Worm (Caenorhabditis elegans): ENCODE measurements around the gene F59D12.2.

The F59D12.2 gene

ce11 chrX:15630790-15631204, 44.7 kb downstream of the F59D12.2 start (continued):
- TF ChIP-seq lsy-2 (tag; optimal IDR thresholded peaks at IDR 0.05) (peak in 1 of 2 experiments; percentile 45), mep-1 (tag; optimal IDR thresholded peaks at IDR 0.05) (peak; percentile 62), nhr-42 (GFP tag; IDR thresholded peaks at IDR 0.05) (no peak), rbr-2 (tag; optimal IDR thresholded peaks at IDR 0.05) (peak; percentile 39), nhr-41 (GFP tag; IDR thresholded peaks at IDR 0.05) (no peak), dve-1 (tag; optimal IDR thresholded peaks at IDR 0.05; ENCODE audit: insufficient read depth) (no peak), nhr-11 (tag; optimal IDR thresholded peaks at IDR 0.05) (no peak), dmd-6 (GFP tag; IDR thresholded peaks at IDR 0.05) (no peak), zip-11 (GFP tag; IDR thresholded peaks at IDR 0.05) (no peak), lin-38 (GFP tag; IDR thresholded peaks at IDR 0.05) (no peak), dmd-8 (GFP tag; IDR thresholded peaks at IDR 0.05) (no peak), ctbp-1 (GFP tag; IDR thresholded peaks at IDR 0.05) (peak; percentile 52; the same call in 1 of the 2 replicates), zfp-2 (tag; optimal IDR thresholded peaks at IDR 0.05) (no peak), dpl-1 (GFP tag; optimal IDR thresholded peaks at IDR 0.05) (peak; percentile 12), nhr-102 (tag; optimal IDR thresholded peaks at IDR 0.05) (no peak), lin-13 (GFP tag; optimal IDR thresholded peaks at IDR 0.05) (no peak), aha-1 (tag) (peak; percentile 61), T20F7.1 (GFP tag; optimal IDR thresholded peaks at IDR 0.05) (no peak), nhr-28 (tag; optimal IDR thresholded peaks at IDR 0.05) (peak; percentile 34), mdt-29 (GFP tag; IDR thresholded peaks at IDR 0.05) (no peak), F37D6.2 (tag; optimal IDR thresholded peaks at IDR 0.05) (no peak), saeg-2 (GFP tag; IDR thresholded peaks at IDR 0.05) (no peak), madf-9 (GFP tag; conservative IDR thresholded peaks at IDR 0.05) (no peak), Y5F2A.4 (GFP tag; optimal IDR thresholded peaks at IDR 0.05) (no peak), snpc-4 (tag; optimal IDR thresholded peaks at IDR 0.05) (no peak), daf-12 (tag; optimal IDR thresholded peaks at IDR 0.05) (no peak), daf-19 (GFP tag; conservative IDR thresholded peaks at IDR 0.05) (no peak), spr-1 (tag; optimal IDR thresholded peaks at IDR 0.05) (no peak), gei-8 (GFP tag; optimal IDR thresholded peaks at IDR 0.05) (no peak), T26A8.4 (GFP tag; IDR thresholded peaks at IDR 0.05) (no peak), egl-43 (GFP tag; IDR thresholded peaks at IDR 0.05) (no peak; the same call in 1 of the 2 replicates), hif-1 (tag; optimal IDR thresholded peaks at IDR 0.05) (peak in 1 of 2 experiments; percentile 14), unc-62 (GFP tag; optimal IDR thresholded peaks at IDR 0.05 in 1 of 2) (peak in 1 of 2 experiments; percentile 89), unc-62 (tag; optimal IDR thresholded peaks at IDR 0.05) (no peak), fkh-10 (GFP tag; optimal IDR thresholded peaks at IDR 0.05) (peak; percentile 75), ceh-44 (GFP tag; IDR thresholded peaks at IDR 0.05) (no peak), nhr-6 (tag; optimal IDR thresholded peaks at IDR 0.05) (no peak), zag-1 (tag; optimal IDR thresholded peaks at IDR 0.05) (no peak), nhr-77 (tag; optimal IDR thresholded peaks at IDR 0.05) (no peak), nhr-10 (tag; optimal IDR thresholded peaks at IDR 0.05) (no peak), arid-1 (GFP tag; conservative IDR thresholded peaks at IDR 0.05) (no peak), unc-39 (tag; optimal IDR thresholded peaks at IDR 0.05) (no peak), vab-7 (GFP tag; IDR thresholded peaks at IDR 0.05) (no peak), ceh-32 (tag; optimal IDR thresholded peaks at IDR 0.05; ENCODE audit: poor library complexity) (no peak), ceh-82 (tag; optimal IDR thresholded peaks at IDR 0.05) (no peak), lin-1 (GFP tag; IDR thresholded peaks at IDR 0.05) (no peak), R02D3.7 (tag; optimal IDR thresholded peaks at IDR 0.05) (no peak), mes-2 (tag; optimal IDR thresholded peaks at IDR 0.05; ENCODE audit: poor library complexity, severe bottlenecking) (no peak), nhr-76 (tag; optimal IDR thresholded peaks at IDR 0.05) (no peak), attf-4 (tag; optimal IDR thresholded peaks at IDR 0.05) (no peak), ceh-20 (GFP tag; IDR thresholded peaks at IDR 0.05) (no peak), nhr-48 (tag; optimal IDR thresholded peaks at IDR 0.05) (no peak), snpc-1.2 (GFP tag; IDR thresholded peaks at IDR 0.05) (no peak)
